Fruit fly (Drosophila melanogaster) whole organism, embryonic: ENCODE data around the gene CG43179.

Experiments
- Atf6 ChIP-seq: fragments of 200-800 bp; sonication (Bioruptor generic); IDR thresholded peaks from 2 replicates; pipeline ENCODE4 v1.3.6; 2022; ENCODE audit warnings: missing biosample characterization, missing genetic modification characterization
- Awh ChIP-seq: fragments of 200-800 bp; sonication (Bioruptor generic); IDR thresholded peaks from 2 replicates; pipeline ENCODE4, ENCODE4 v1.3.6; 2022; ENCODE audit warnings: missing biosample characterization, missing genetic modification characterization
- CG10209 ChIP-seq: fragments of 200-800 bp; sonication (Bioruptor generic); optimal IDR thresholded peaks from 3 replicates; lab custom pipeline; 2017; ENCODE audit warnings: missing biosample characterization, mild to moderate bottlenecking, missing genetic modification characterization, missing genetic modification reagents
- CG10462 ChIP-seq: fragments of 200-800 bp; sonication (Bioruptor generic); optimal IDR thresholded peaks from 2 replicates; lab custom pipeline; 2016; ENCODE audit warnings: missing biosample characterization, missing genetic modification characterization
- CG10979 ChIP-seq: fragments of 200-800 bp; sonication (Bioruptor generic); optimal IDR thresholded peaks from 2 replicates; lab custom pipeline; 2018; ENCODE audit warnings: missing biosample characterization, mild to moderate bottlenecking, missing genetic modification characterization, moderate library complexity
- CG14050 ChIP-seq: fragments of 200-800 bp; sonication (Bioruptor generic); IDR thresholded peaks from 3 replicates; pipeline ENCODE4 v1.3.6; 2022; ENCODE audit warnings: missing biosample characterization, missing genetic modification characterization
- CG14441 ChIP-seq: fragments of 200-800 bp; sonication (Bioruptor generic); IDR thresholded peaks from 2 replicates; pipeline ENCODE4 v1.3.6; 2022; ENCODE audit warnings: missing biosample characterization, missing genetic modification characterization
- CG16779 ChIP-seq: fragments of 200-800 bp; sonication (Bioruptor generic); IDR thresholded peaks from 2 replicates; pipeline ENCODE4 v1.3.6; 2022; ENCODE audit warnings: missing biosample characterization, missing genetic modification characterization
- CG16813 ChIP-seq: fragments of 200-800 bp; sonication (Bioruptor generic); IDR thresholded peaks from 3 replicates; pipeline ENCODE4 v1.3.6; 2022; ENCODE audit warnings: missing biosample characterization, missing genetic modification characterization; ENCODE audit not compliant: partially characterized antibody
- CG16815 ChIP-seq: fragments of 200-800 bp; sonication (Bioruptor generic); optimal IDR thresholded peaks from 3 replicates; lab custom pipeline; 2017; ENCODE audit warnings: missing biosample characterization, mild to moderate bottlenecking, missing genetic modification characterization
- CG17568 ChIP-seq: fragments of 200-800 bp; sonication (Bioruptor generic); optimal IDR thresholded peaks from 2 replicates; lab custom pipeline; 2018; ENCODE audit warnings: missing biosample characterization, mild to moderate bottlenecking, missing genetic modification characterization, moderate library complexity
- CG2116 ChIP-seq: fragments of 200-800 bp; sonication (Bioruptor generic); optimal IDR thresholded peaks from 3 replicates; lab custom pipeline; 2018; ENCODE audit warnings: missing biosample characterization, mild to moderate bottlenecking, missing genetic modification characterization
- CG2889 ChIP-seq: fragments of 200-800 bp; sonication (Bioruptor generic); IDR thresholded peaks from 3 replicates; pipeline ENCODE4 v1.3.6; 2022; ENCODE audit warnings: missing biosample characterization, missing genetic modification characterization
- CG31388 ChIP-seq: fragments of 200-800 bp; sonication (Bioruptor generic); optimal IDR thresholded peaks from 2 replicates; lab custom pipeline; 2016; ENCODE audit warnings: missing biosample characterization, missing genetic modification characterization
- CG32767 ChIP-seq: fragments of 200-800 bp; sonication (Bioruptor generic); IDR thresholded peaks from 2 replicates; pipeline ENCODE4 v1.3.6; 2022; ENCODE audit warnings: missing biosample characterization, missing genetic modification characterization
- CG3726 ChIP-seq: fragments of 200-800 bp; sonication (Bioruptor generic); IDR thresholded peaks from 3 replicates; pipeline ENCODE4, ENCODE4 v1.3.6; 2022; ENCODE audit warnings: missing biosample characterization, missing genetic modification characterization
- CG4730 ChIP-seq: fragments of 200-800 bp; sonication (Bioruptor generic); IDR thresholded peaks from 2 replicates; pipeline ENCODE4 v1.3.6; 2022; ENCODE audit warnings: missing biosample characterization, missing genetic modification characterization
- CG4820 ChIP-seq: fragments of 200-800 bp; sonication (Bioruptor generic); optimal IDR thresholded peaks from 3 replicates; lab custom pipeline; 2016; ENCODE audit warnings: missing biosample characterization, missing genetic modification characterization
- CG7357 ChIP-seq: fragments of 200-800 bp; sonication (Bioruptor generic); IDR thresholded peaks from 3 replicates; pipeline ENCODE4 v1.3.6; 2022; ENCODE audit warnings: missing biosample characterization, missing genetic modification characterization
- CG7928 ChIP-seq: fragments of 200-800 bp; sonication (Bioruptor generic); optimal IDR thresholded peaks from 2 replicates; lab custom pipeline; 2017; ENCODE audit warnings: missing biosample characterization, mild to moderate bottlenecking, missing genetic modification characterization
- CG7963 ChIP-seq: fragments of 200-800 bp; sonication (Bioruptor generic); IDR thresholded peaks from 3 replicates; pipeline ENCODE4 v1.3.6; 2022; ENCODE audit warnings: missing biosample characterization, missing genetic modification characterization; ENCODE audit not compliant: partially characterized antibody
- CG8359 ChIP-seq: fragments of 200-800 bp; sonication (Bioruptor generic); optimal IDR thresholded peaks from 2 replicates; lab custom pipeline; 2017; ENCODE audit warnings: missing biosample characterization, mild to moderate bottlenecking, missing genetic modification characterization, borderline replicate concordance
- CG9876 ChIP-seq: fragments of 200-800 bp; sonication (Bioruptor generic); optimal IDR thresholded peaks from 2 replicates; lab custom pipeline; 2016; ENCODE audit warnings: missing biosample characterization, missing genetic modification characterization
- CrebB ChIP-seq: fragments of 200-800 bp; sonication (Bioruptor generic); optimal IDR thresholded peaks from 3 replicates; lab custom pipeline; 2018; ENCODE audit warnings: missing biosample characterization, mild to moderate bottlenecking, missing genetic modification characterization
- Doc3 ChIP-seq: fragments of 200-800 bp; sonication (Bioruptor generic); IDR thresholded peaks from 3 replicates; pipeline ENCODE4 v1.3.6; 2022; ENCODE audit warnings: missing biosample characterization, missing genetic modification characterization; ENCODE audit not compliant: partially characterized antibody
- H15 ChIP-seq: fragments of 200-800 bp; sonication (Bioruptor generic); IDR thresholded peaks from 3 replicates; pipeline ENCODE4 v1.3.6; 2022; ENCODE audit warnings: missing biosample characterization, missing genetic modification characterization
- H2.0 ChIP-seq: fragments of 200-800 bp; sonication (Bioruptor generic); IDR thresholded peaks from 2 replicates; pipeline ENCODE4 v1.3.6; 2022; ENCODE audit warnings: missing biosample characterization, missing genetic modification characterization
- Hey ChIP-seq: fragments of 200-800 bp; sonication (Bioruptor generic); optimal IDR thresholded peaks from 3 replicates; lab custom pipeline; 2018; ENCODE audit warnings: missing biosample characterization, mild to moderate bottlenecking, missing genetic modification characterization
- Mes4 ChIP-seq: fragments of 200-800 bp; sonication (Bioruptor generic); optimal IDR thresholded peaks from 2 replicates; lab custom pipeline; 2016; ENCODE audit warnings: missing biosample characterization, missing genetic modification characterization
- NfI ChIP-seq: fragments of 200-800 bp; sonication (Bioruptor generic); optimal IDR thresholded peaks from 3 replicates; lab custom pipeline; 2018; ENCODE audit warnings: missing biosample characterization, mild to moderate bottlenecking, missing genetic modification characterization, moderate library complexity
- PHDP ChIP-seq: fragments of 200-800 bp; sonication (Bioruptor generic); optimal IDR thresholded peaks from 3 replicates; lab custom pipeline; 2018; ENCODE audit warnings: missing biosample characterization, mild to moderate bottlenecking, missing genetic modification characterization, moderate library complexity
- ac ChIP-seq: fragments of 200-800 bp; sonication (Bioruptor generic); optimal IDR thresholded peaks from 3 replicates; lab custom pipeline; 2017; ENCODE audit warnings: missing biosample characterization, mild to moderate bottlenecking, missing genetic modification characterization
- amos ChIP-seq: fragments of 200-800 bp; sonication (Bioruptor generic); IDR thresholded peaks from 2 replicates; pipeline ENCODE4 v1.3.6; 2022; ENCODE audit warnings: missing biosample characterization, missing genetic modification characterization; ENCODE audit not compliant: partially characterized antibody
- ash1 ChIP-seq: fragments of 200-800 bp; sonication (Bioruptor generic); optimal IDR thresholded peaks from 2 replicates; lab custom pipeline; 2018; ENCODE audit warnings: missing biosample characterization, mild to moderate bottlenecking, missing genetic modification characterization
- br ChIP-seq: fragments of >200 bp; optimal IDR thresholded peaks from 2 replicates; lab custom pipeline; 2017
- ci ChIP-seq: fragments of 200-800 bp; sonication (Bioruptor generic); IDR thresholded peaks from 3 replicates; pipeline ENCODE4 v1.3.6; 2022; ENCODE audit warnings: missing biosample characterization, missing genetic modification characterization
- croc ChIP-seq: fragments of 200-800 bp; sonication (Bioruptor generic); conservative IDR thresholded peaks from 3 replicates; pipeline ENCODE4 v1.3.6; 2022; ENCODE audit warnings: missing biosample characterization, missing genetic modification characterization
- dmrt11E ChIP-seq: fragments of 200-800 bp; sonication (Bioruptor generic); optimal IDR thresholded peaks from 3 replicates; lab custom pipeline; 2018; ENCODE audit warnings: missing biosample characterization, mild to moderate bottlenecking, missing genetic modification characterization, moderate library complexity
- exex ChIP-seq: fragments of 200-800 bp; sonication (Bioruptor generic); optimal IDR thresholded peaks from 4 replicates; lab custom pipeline; 2018; ENCODE audit warnings: missing biosample characterization, mild to moderate bottlenecking, missing genetic modification characterization, moderate library complexity
- gro ChIP-seq: fragments of 200-800 bp; sonication (Bioruptor generic); optimal IDR thresholded peaks from 2 replicates; lab custom pipeline; 2016; ENCODE audit warnings: missing biosample characterization, missing genetic modification characterization
- inv ChIP-seq: fragments of 200-800 bp; sonication (Bioruptor generic); IDR thresholded peaks from 2 replicates; pipeline ENCODE4 v1.3.6; 2022; ENCODE audit warnings: missing biosample characterization, missing genetic modification characterization; ENCODE audit not compliant: partially characterized antibody
- lmd ChIP-seq: fragments of 200-800 bp; sonication (Bioruptor generic); IDR thresholded peaks from 2 replicates; pipeline ENCODE4 v1.3.6; 2022; ENCODE audit warnings: missing biosample characterization, missing genetic modification characterization
- psq ChIP-seq: fragments of 200-800 bp; sonication (Bioruptor generic); optimal IDR thresholded peaks from 2 replicates; lab custom pipeline; 2017; ENCODE audit warnings: missing biosample characterization, missing genetic modification characterization
- sens-2 ChIP-seq: fragments of 200-800 bp; sonication (Bioruptor generic); IDR thresholded peaks from 2 replicates; pipeline ENCODE4 v1.3.6; 2022; ENCODE audit warnings: missing biosample characterization, missing genetic modification characterization
- sima ChIP-seq: fragments of 200-800 bp; sonication (Bioruptor generic); optimal IDR thresholded peaks from 2 replicates; lab custom pipeline; 2016; ENCODE audit warnings: missing biosample characterization, missing genetic modification characterization
- sr ChIP-seq: fragments of 200-800 bp; sonication (Bioruptor generic); IDR thresholded peaks from 3 replicates; pipeline ENCODE4 v1.3.6; 2022; ENCODE audit warnings: missing biosample characterization, missing genetic modification characterization
- tin ChIP-seq: fragments of 200-800 bp; sonication (Bioruptor generic); optimal IDR thresholded peaks from 3 replicates; lab custom pipeline; 2016; ENCODE audit warnings: missing biosample characterization, missing genetic modification characterization
- vfl ChIP-seq: fragments of 200-800 bp; sonication (Bioruptor generic); optimal IDR thresholded peaks from 2 replicates; lab custom pipeline; 2016; ENCODE audit warnings: missing biosample characterization, missing genetic modification characterization
- zen2 ChIP-seq: fragments of 200-800 bp; sonication (Bioruptor generic); IDR thresholded peaks from 3 replicates; pipeline ENCODE4 v1.3.6; 2022; ENCODE audit warnings: missing biosample characterization, missing genetic modification characterization; ENCODE audit not compliant: partially characterized antibody

CG43179 gene

dm6 chr3R:14288669-14289383 is 32.9 kb downstream of the CG43179 start, which contains the start of gene red (continued):
- TF ChIP-seq PHDP (tag; lab: Kevin White, UChicago) (peak; percentile 85), CG7963 (no peak), ash1 (GFP tag; lab: Kevin White, UChicago) (no peak), NfI (GFP tag; lab: Kevin White, UChicago) (peak; percentile 78), Awh (peak; percentile 52; the same call in 1 of the 2 replicates), amos (GFP tag; lab: Robert Waterston, UW) (peak; percentile 10; the same call in 1 of the 2 replicates), CG2116 (GFP tag; lab: Kevin White, UChicago) (peak; percentile 24), zen2 (GFP tag; lab: Robert Waterston, UW) (no peak), sima (no peak), CG14050 (peak; percentile 39; the same call in 2 of the 3 replicates), CG7928 (GFP tag; lab: Kevin White, UChicago) (peak; percentile 29), Atf6 (GFP tag; lab: Robert Waterston, UW) (peak; percentile 84), sr (GFP tag; lab: Robert Waterston, UW) (no peak), croc (GFP tag; lab: Robert Waterston, UW) (no peak), ci (GFP tag; lab: Robert Waterston, UW) (peak; percentile 64; the same call in 2 of the 3 replicates), CG31388 (GFP tag; lab: Kevin White, UChicago) (peak; percentile 0), CG8359 (no peak), br (lab: Kevin White, UChicago) (no peak), CG16779 (GFP tag; lab: Robert Waterston, UW) (no peak), CrebB (tag; lab: Kevin White, UChicago) (peak; percentile 27), ac (GFP tag; lab: Kevin White, UChicago) (no peak), CG2889 (GFP tag; lab: Robert Waterston, UW) (0 out of 3 replicates have a peak, but pooled peaks have one; percentile 32), CG10979 (peak; percentile 68), CG9876 (peak; percentile 17), CG10209 (GFP tag; lab: Kevin White, UChicago) (peak; percentile 74), psq (no peak), CG32767 (GFP tag; lab: Robert Waterston, UW) (0 out of 2 replicates have a peak, but pooled peaks have one; percentile 24), dmrt11E (tag; lab: Kevin White, UChicago) (peak; percentile 15), CG17568 (GFP tag; lab: Kevin White, UChicago) (peak; percentile 71), Doc3 (GFP tag; lab: Robert Waterston, UW) (no peak), CG14441 (peak; percentile 71; the same call in 1 of the 2 replicates), CG7357 (GFP tag; lab: Robert Waterston, UW) (no peak), Hey (tag; lab: Kevin White, UChicago) (peak; percentile 9), CG16813 (no peak), CG16815 (GFP tag; lab: Kevin White, UChicago) (peak; percentile 17), lmd (GFP tag; lab: Robert Waterston, UW) (peak; percentile 76), CG4820 (peak; percentile 33), tin (GFP tag; lab: Kevin White, UChicago) (peak; percentile 44), gro (GFP tag; lab: Kevin White, UChicago) (peak; percentile 58), CG3726 (no peak), sens-2 (GFP tag; lab: Robert Waterston, UW) (0 out of 2 replicates have a peak, but pooled peaks have one; percentile 9), inv (GFP tag; lab: Robert Waterston, UW) (no peak), CG10462 (GFP tag; lab: Kevin White, UChicago) (peak; percentile 10), exex (peak; percentile 96), H15 (GFP tag; lab: Robert Waterston, UW) (no peak; the same call in 2 of the 3 replicates), Mes4 (no peak), vfl (GFP tag; lab: Kevin White, UChicago) (no peak), CG4730 (0 out of 2 replicates have a peak, but pooled peaks have one; percentile 37), H2.0 (GFP tag; lab: Robert Waterston, UW) (peak; percentile 71)
